Fruit fly (Drosophila melanogaster) whole organism, embryonic: ENCODE measurements around the gene CG3009.

Experiments
- CG10979 ChIP-seq: fragments of 200-800 bp; sonication (Bioruptor generic); optimal IDR thresholded peaks from 2 replicates; lab custom pipeline; 2018; ENCODE audit warnings: missing biosample characterization, mild to moderate bottlenecking, missing genetic modification characterization, moderate library complexity
- CG14050 ChIP-seq: fragments of 200-800 bp; sonication (Bioruptor generic); IDR thresholded peaks from 3 replicates; pipeline ENCODE4 v1.3.6; 2022; ENCODE audit warnings: missing biosample characterization, missing genetic modification characterization
- CG17829 ChIP-seq: fragments of 200-800 bp; optimal IDR thresholded peaks from 2 replicates; lab custom pipeline; 2019; ENCODE audit warnings: missing biosample characterization, mild to moderate bottlenecking, missing genetic modification characterization, moderate library complexity
- CG6175 ChIP-seq: fragments of 200-800 bp; sonication (Bioruptor generic); IDR thresholded peaks from 3 replicates; pipeline ENCODE4 v1.3.6; 2022; ENCODE audit warnings: missing biosample characterization, missing genetic modification characterization
- D ChIP-seq, 2 experiments: fragments of 200-800 bp in 1 of 2; fragments of >200 bp in 1 of 2; sonication (Bioruptor generic) in 1 of 2; optimal IDR thresholded peaks; 2 replicates in 1 of 2; 3 replicates in 1 of 2; lab custom pipeline; 2017; ENCODE audit warnings: mild to moderate bottlenecking in 1 of 2, missing biosample characterization in 1 of 2, missing genetic modification characterization in 1 of 2, missing genetic modification reagents in 1 of 2
- HmgZ ChIP-seq: fragments of 200-800 bp; sonication (Bioruptor generic); optimal IDR thresholded peaks from 2 replicates; lab custom pipeline; 2018; ENCODE audit warnings: missing biosample characterization, mild to moderate bottlenecking, missing genetic modification characterization
- gsb ChIP-seq: fragments of 200-800 bp; sonication (Bioruptor generic); IDR thresholded peaks from 2 replicates; pipeline ENCODE4 v1.3.6; 2022; ENCODE audit warnings: missing biosample characterization, missing genetic modification characterization
- nerfin-1 ChIP-seq: fragments of 200-800 bp; sonication (Bioruptor generic); optimal IDR thresholded peaks from 3 replicates; lab custom pipeline; 2019; ENCODE audit warnings: missing biosample characterization, mild to moderate bottlenecking, missing genetic modification characterization, moderate library complexity
- yki ChIP-seq: fragments of >200 bp; optimal IDR thresholded peaks from 3 replicates; lab custom pipeline; 2018

- TF ChIP-seq CG10979 (tag; lab: Kevin White, UChicago) = no peak
- TF ChIP-seq yki (lab: Kevin White, UChicago) = no peak
- no peak for TF ChIP-seq CG6175
- no peak for TF ChIP-seq gsb (GFP tag; lab: Robert Waterston, UW)
- no peak for TF ChIP-seq CG17829 (tag; lab: Kevin White, UChicago)
- no peak for TF ChIP-seq D (optimal IDR thresholded peaks at IDR 0.05; lab: Kevin White, UChicago)
- no peak for TF ChIP-seq D (GFP tag; optimal IDR thresholded peaks at IDR 0.05; lab: Kevin White, UChicago)
- TF ChIP-seq HmgZ (tag; lab: Kevin White, UChicago) = no peak
- TF ChIP-seq CG14050 (GFP tag; lab: Robert Waterston, UW) = no peak
- no peak for TF ChIP-seq nerfin-1
These were observed 47.6 kb downstream of the CG3009 start for dm6 chrX:4618869-4619268.
